Fruit fly (Drosophila melanogaster): ENCODE measurements around the gene CG5746.

CG5746 gene

DNA sequence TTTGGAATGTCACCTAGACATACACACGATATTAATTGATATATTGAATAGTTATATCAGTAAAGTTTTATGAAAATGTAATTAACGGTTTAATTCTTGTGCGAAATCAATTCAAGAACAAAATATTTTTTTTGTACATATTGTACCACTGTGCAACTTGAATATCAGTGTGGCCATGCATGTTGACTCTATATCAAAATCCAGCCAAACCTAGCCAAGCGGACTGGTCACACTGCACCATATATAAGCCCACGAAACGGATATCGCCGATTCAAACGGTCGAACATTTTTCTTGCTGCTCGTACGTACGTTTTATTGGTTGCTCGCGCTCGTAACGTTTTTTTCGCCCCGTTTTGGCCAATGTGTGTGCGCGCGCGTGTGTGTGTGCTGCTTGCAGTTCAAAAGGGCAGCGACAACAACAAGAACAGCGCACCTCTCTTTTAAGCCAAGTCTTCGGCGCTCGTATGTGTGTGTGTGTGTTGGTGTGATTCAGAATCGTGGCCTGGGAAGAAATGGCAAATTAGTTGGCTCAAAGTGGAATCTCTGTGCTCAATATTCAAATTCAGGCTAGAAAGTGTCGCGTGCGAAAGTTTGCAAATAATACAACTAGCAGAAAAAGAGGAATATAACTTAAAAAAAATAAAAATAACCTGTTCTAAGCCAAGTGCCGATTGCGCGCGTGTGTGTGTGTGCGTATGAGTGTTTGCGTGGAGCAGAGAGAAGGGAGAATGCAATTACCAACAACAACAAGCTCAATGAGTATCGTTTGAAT lies 53.6 kb downstream of the CG5746 start, which contains the start of gene crb (continued):
- TF ChIP-seq pb (GFP tag; optimal IDR thresholded peaks at IDR 0.05) (peak; percentile 44), Poxn (GFP tag; IDR thresholded peaks at IDR 0.05) (no peak), CG2199 (GFP tag; IDR thresholded peaks at IDR 0.05) (0 out of 3 replicates have a peak, but pooled peaks have one; percentile 56), MESR4 (GFP tag; optimal IDR thresholded peaks at IDR 0.05) (peak; percentile 59), Gsc (GFP tag; IDR thresholded peaks at IDR 0.05) (no peak), CG8359 (GFP tag; optimal IDR thresholded peaks at IDR 0.05; ENCODE audit: borderline replicate concordance) (no peak), CG11504 (tag; optimal IDR thresholded peaks at IDR 0.05) (peak; percentile 60), sc (optimal IDR thresholded peaks at IDR 0.05) (no peak), sc (GFP tag; optimal IDR thresholded peaks at IDR 0.05) (no peak), Nf-YB (GFP tag; optimal IDR thresholded peaks at IDR 0.05) (peak; percentile 25), CG3726 (GFP tag; IDR thresholded peaks at IDR 0.05) (no peak), CG9797 (GFP tag; optimal IDR thresholded peaks at IDR 0.05) (peak; percentile 71), Dip2 (GFP tag; IDR thresholded peaks at IDR 0.05) (no peak), exex (tag; optimal IDR thresholded peaks at IDR 0.05) (peak; percentile 23), ara (GFP tag; IDR thresholded peaks at IDR 0.05) (peak; percentile 53), tna (GFP tag; IDR thresholded peaks at IDR 0.05; ENCODE audit: partially characterized antibody) (0 out of 2 replicates have a peak, but pooled peaks have one; percentile 26), dati (GFP tag; IDR thresholded peaks at IDR 0.05) (no peak), fd102C (GFP tag; optimal IDR thresholded peaks at IDR 0.05) (peak; percentile 30), CG2712 (tag; optimal IDR thresholded peaks at IDR 0.05) (peak; percentile 60), CG6175 (GFP tag; IDR thresholded peaks at IDR 0.05) (no peak), cwo (GFP tag; optimal IDR thresholded peaks at IDR 0.05) (peak; percentile 28), Hey (tag; optimal IDR thresholded peaks at IDR 0.05) (no peak), otp (GFP tag; IDR thresholded peaks at IDR 0.05) (peak; percentile 33; the same call in 1 of the 3 replicates), CG2202 (tag; optimal IDR thresholded peaks at IDR 0.05) (peak; percentile 22), CG6683 (GFP tag; optimal IDR thresholded peaks at IDR 0.05) (no peak), CG6689 (GFP tag; IDR thresholded peaks at IDR 0.05) (peak; percentile 38; the same call in 1 of the 2 replicates), sens (GFP tag) (peak; percentile 92), CG10979 (tag; optimal IDR thresholded peaks at IDR 0.05) (peak; percentile 25), CoRest (tag; optimal IDR thresholded peaks at IDR 0.05) (peak; percentile 54), toy (GFP tag; IDR thresholded peaks at IDR 0.05) (no peak), CG12769 (tag; optimal IDR thresholded peaks at IDR 0.05) (peak; percentile 69), fd96Cb (tag; optimal IDR thresholded peaks at IDR 0.05) (no peak), CG11696 (GFP tag; IDR thresholded peaks at IDR 0.05) (no peak), CG10462 (GFP tag; optimal IDR thresholded peaks at IDR 0.05) (peak; percentile 0), Fer2 (tag; optimal IDR thresholded peaks at IDR 0.05) (no peak), tup (GFP tag; optimal IDR thresholded peaks at IDR 0.05) (no peak), odd (GFP tag; optimal IDR thresholded peaks at IDR 0.05) (peak; percentile 43), Opbp (GFP tag; IDR thresholded peaks at IDR 0.05; ENCODE audit: partially characterized antibody) (peak; percentile 74; the same call in 2 of the 3 replicates), CG12219 (GFP tag; optimal IDR thresholded peaks at IDR 0.05) (no peak), unc-4 (GFP tag; IDR thresholded peaks at IDR 0.05; ENCODE audit: partially characterized antibody) (no peak), Sry-δ (GFP tag; optimal IDR thresholded peaks at IDR 0.05) (peak; percentile 18), Fer3 (tag; optimal IDR thresholded peaks at IDR 0.05) (peak; percentile 54), caup (GFP tag; optimal IDR thresholded peaks at IDR 0.05; ENCODE audit: severe bottlenecking) (peak; percentile 67), NC2β (GFP tag; optimal IDR thresholded peaks at IDR 0.05) (peak; percentile 72), CG31388 (GFP tag; optimal IDR thresholded peaks at IDR 0.05) (no peak), Scr (GFP tag; IDR thresholded peaks at IDR 0.05; ENCODE audit: partially characterized antibody) (peak; percentile 49), CG2120 (GFP tag; optimal IDR thresholded peaks at IDR 0.05) (peak; percentile 63), Atf6 (GFP tag; IDR thresholded peaks at IDR 0.05) (peak; percentile 38; the same call in 1 of the 2 replicates), chm (GFP tag; IDR thresholded peaks at IDR 0.05) (peak; percentile 71)
